Worm (Caenorhabditis elegans) whole organism, L1 larva: ENCODE data around the gene R160.5.
A peak's percentile ranks its signal among the peaks of the same experiment; 100 is the strongest.

Source experiments
- C34B4.2 ChIP-seq: sonication (generic microtip); optimal IDR thresholded peaks from 2 replicates; lab custom pipeline; 2017; ENCODE audit warnings: mild to moderate bottlenecking, missing genetic modification characterization, missing compliant biosample characterization
- F16B12.6 ChIP-seq: fragments of 150-350 bp; optimal IDR thresholded peaks from 2 replicates; lab custom pipeline; 2014; ENCODE audit warnings: missing biosample characterization, missing genetic modification characterization
- Y116A8C.19 ChIP-seq: sonication (generic microtip); optimal IDR thresholded peaks from 2 replicates; lab custom pipeline; 2016; ENCODE audit warnings: missing compliant biosample characterization, missing genetic modification characterization, borderline replicate concordance
- ama-1 ChIP-seq: fragments of 150-350 bp; optimal IDR thresholded peaks from 2 replicates; lab custom pipeline; 2014
- blmp-1 ChIP-seq: fragments of 150-350 bp; optimal IDR thresholded peaks from 2 replicates; lab custom pipeline; 2014; ENCODE audit warnings: missing biosample characterization, missing genetic modification characterization
- ceh-8 ChIP-seq: fragments of 200-800 bp; sonication (Bioruptor generic); optimal IDR thresholded peaks from 2 replicates; lab custom pipeline; 2018; ENCODE audit warnings: mild to moderate bottlenecking, missing genetic modification characterization, moderate library complexity, missing compliant biosample characterization
- ceh-82 ChIP-seq, 3 experiments: fragments of 150-350 bp in 1 of 3; sonication (generic microtip) in 2 of 3; optimal IDR thresholded peaks; 2 replicates each; lab custom pipeline; 2014 to 2017; ENCODE audit warnings: missing biosample characterization in 3 of 3, missing genetic modification characterization in 3 of 3
- ceh-88 ChIP-seq: fragments of 200-800 bp; sonication (Bioruptor generic); IDR thresholded peaks from 2 replicates; pipeline ENCODE4 v1.3.6; 2022; ENCODE audit warnings: missing genetic modification characterization, missing compliant biosample characterization
- ces-1 ChIP-seq: fragments of 150-350 bp; optimal IDR thresholded peaks from 2 replicates; lab custom pipeline; 2014; ENCODE audit warnings: missing biosample characterization, missing genetic modification reagents, missing genetic modification characterization
- dsc-1 ChIP-seq: sonication (generic microtip); optimal IDR thresholded peaks from 2 replicates; lab custom pipeline; 2016; ENCODE audit warnings: mild to moderate bottlenecking, missing genetic modification characterization, missing compliant biosample characterization
- efl-3 ChIP-seq: fragments of 200-800 bp; sonication (Bioruptor generic); optimal IDR thresholded peaks from 2 replicates; lab custom pipeline; 2018; ENCODE audit warnings: mild to moderate bottlenecking, missing genetic modification characterization, missing compliant biosample characterization
- egl-13 ChIP-seq: sonication (generic microtip); optimal IDR thresholded peaks from 2 replicates; lab custom pipeline; 2016; ENCODE audit warnings: missing genotype, missing genetic modification reagents, missing genetic modification characterization, missing compliant biosample characterization
- elt-2 ChIP-seq: sonication (generic microtip); optimal IDR thresholded peaks from 2 replicates; lab custom pipeline; 2016; ENCODE audit warnings: missing genetic modification characterization, mild to moderate bottlenecking, inconsistent platforms, missing compliant biosample characterization, missing genetic modification reagents
- elt-3 ChIP-seq, 6 experiments: fragments of 150-350 bp in 1 of 6; sonication (generic microtip); optimal IDR thresholded peaks; 2 replicates each; lab custom pipeline; 2017 to 2018; ENCODE audit warnings: missing biosample characterization in 6 of 6, missing genetic modification characterization in 6 of 6, inconsistent platforms in 1 of 6
- ets-5 ChIP-seq: fragments of 200-800 bp; sonication (Bioruptor generic); IDR thresholded peaks from 2 replicates; pipeline ENCODE4 v1.3.6; 2022; ENCODE audit warnings: missing genetic modification characterization, missing compliant biosample characterization
- fkh-10 ChIP-seq: sonication (generic microtip); optimal IDR thresholded peaks from 2 replicates; lab custom pipeline; 2017; ENCODE audit warnings: missing biosample characterization, missing genetic modification reagents, missing genetic modification characterization
- fkh-4 ChIP-seq: sonication (generic microtip); optimal IDR thresholded peaks from 2 replicates; lab custom pipeline; 2016; ENCODE audit warnings: missing compliant biosample characterization, missing genetic modification characterization, borderline replicate concordance
- grh-1 ChIP-seq: fragments of 200-800 bp; sonication (Bioruptor generic); IDR thresholded peaks from 2 replicates; pipeline ENCODE4 v1.3.6; 2022; ENCODE audit warnings: missing genetic modification reagents, missing genetic modification characterization, missing compliant biosample characterization
- hlh-17 ChIP-seq: fragments of 200-800 bp; sonication (Bioruptor generic); optimal IDR thresholded peaks from 2 replicates; lab custom pipeline; 2018; ENCODE audit warnings: missing genetic modification characterization, mild to moderate bottlenecking, missing compliant biosample characterization, moderate library complexity, borderline replicate concordance
- hlh-4 ChIP-seq: sonication (generic microtip); optimal IDR thresholded peaks from 2 replicates; lab custom pipeline; 2016; ENCODE audit warnings: mild to moderate bottlenecking, missing genetic modification characterization, missing compliant biosample characterization
- hpl-2 ChIP-seq: fragments of 150-350 bp; optimal IDR thresholded peaks from 2 replicates; lab custom pipeline; 2014; ENCODE audit warnings: missing biosample characterization, missing genetic modification reagents, missing genetic modification characterization
- irx-1 ChIP-seq: sonication (generic microtip); optimal IDR thresholded peaks from 2 replicates; lab custom pipeline; 2016; ENCODE audit warnings: missing genetic modification characterization, missing compliant biosample characterization
- isw-1 ChIP-seq: fragments of 200-800 bp; sonication (Bioruptor generic); IDR thresholded peaks from 2 replicates; pipeline ENCODE4 v1.3.6; 2022; ENCODE audit warnings: missing genetic modification characterization, missing compliant biosample characterization
- jun-1 ChIP-seq: fragments of 150-350 bp; optimal IDR thresholded peaks from 2 replicates; lab custom pipeline; 2014; ENCODE audit warnings: missing biosample characterization, missing genetic modification reagents, missing genetic modification characterization
- lin-13 ChIP-seq: fragments of 150-350 bp; optimal IDR thresholded peaks from 2 replicates; lab custom pipeline; 2014; ENCODE audit warnings: missing biosample characterization, missing genetic modification reagents, missing genetic modification characterization
- lin-14 ChIP-seq: fragments of 200-800 bp; sonication (Bioruptor generic); optimal IDR thresholded peaks from 2 replicates; lab custom pipeline; 2018; ENCODE audit warnings: mild to moderate bottlenecking, missing genetic modification characterization, moderate library complexity, missing compliant biosample characterization
- lin-35 ChIP-seq, 2 experiments: fragments of 150-350 bp; optimal IDR thresholded peaks; 2 replicates each; lab custom pipeline; 2014; ENCODE audit warnings: missing biosample characterization in 2 of 2, missing genetic modification characterization in 2 of 2, missing genetic modification reagents in 2 of 2
- lir-3 ChIP-seq: sonication (generic microtip); optimal IDR thresholded peaks from 2 replicates; lab custom pipeline; 2016; ENCODE audit warnings: mild to moderate bottlenecking, missing genetic modification characterization, moderate library complexity, missing compliant biosample characterization; ENCODE audit not compliant: poor library complexity
- mdl-1 ChIP-seq, 2 experiments: fragments of 150-350 bp; optimal IDR thresholded peaks; 2 replicates each; lab custom pipeline; 2014 to 2017; ENCODE audit warnings: missing biosample characterization in 2 of 2, missing genetic modification characterization in 2 of 2, inconsistent platforms in 1 of 2
- mep-1 ChIP-seq: fragments of 150-350 bp; optimal IDR thresholded peaks from 2 replicates; lab custom pipeline; 2014; ENCODE audit warnings: missing biosample characterization, missing genetic modification characterization
- nhr-12 ChIP-seq: sonication (generic microtip); optimal IDR thresholded peaks from 2 replicates; lab custom pipeline; 2017; ENCODE audit warnings: missing biosample characterization, missing genetic modification characterization
- nhr-19 ChIP-seq: fragments of 200-800 bp; sonication (Bioruptor generic); conservative IDR thresholded peaks from 2 replicates; pipeline ENCODE4 v1.3.6; 2022; ENCODE audit warnings: missing genetic modification characterization, missing compliant biosample characterization
- nhr-237 ChIP-seq: fragments of 150-350 bp; optimal IDR thresholded peaks from 2 replicates; lab custom pipeline; 2014; ENCODE audit warnings: missing biosample characterization, missing genetic modification characterization
- nhr-28 ChIP-seq: fragments of 150-350 bp; optimal IDR thresholded peaks from 2 replicates; lab custom pipeline; 2014; ENCODE audit warnings: missing biosample characterization, missing genetic modification characterization
- nhr-76 ChIP-seq: sonication (generic microtip); optimal IDR thresholded peaks from 2 replicates; lab custom pipeline; 2017; ENCODE audit warnings: missing biosample characterization, missing genetic modification characterization
- nhr-77 ChIP-seq: fragments of 150-350 bp; optimal IDR thresholded peaks from 2 replicates; lab custom pipeline; 2014; ENCODE audit warnings: missing biosample characterization, missing genetic modification characterization
- pag-3 ChIP-seq: sonication (generic microtip); optimal IDR thresholded peaks from 2 replicates; lab custom pipeline; 2017; ENCODE audit warnings: missing genetic modification characterization, mild to moderate bottlenecking, missing compliant biosample characterization, antibody characterized with exemption, borderline replicate concordance; ENCODE audit not compliant: insufficient read depth
- pqm-1 ChIP-seq: sonication (generic microtip); optimal IDR thresholded peaks from 3 replicates; lab custom pipeline; 2017; ENCODE audit warnings: missing biosample characterization, missing genetic modification characterization
- rnt-1 ChIP-seq: sonication (generic microtip); optimal IDR thresholded peaks from 2 replicates; lab custom pipeline; 2016; ENCODE audit warnings: mild to moderate bottlenecking, missing genetic modification characterization, moderate library complexity, missing compliant biosample characterization
- skn-1 ChIP-seq: fragments of 150-350 bp; optimal IDR thresholded peaks from 2 replicates; lab custom pipeline; 2014; ENCODE audit warnings: missing biosample characterization, missing genetic modification characterization
- snpc-4 ChIP-seq: fragments of 150-350 bp; optimal IDR thresholded peaks from 2 replicates; lab custom pipeline; 2014; ENCODE audit warnings: missing biosample characterization, missing genetic modification characterization
- snu-23 ChIP-seq: sonication (generic microtip); optimal IDR thresholded peaks from 2 replicates; lab custom pipeline; 2016; ENCODE audit warnings: missing genetic modification characterization, missing compliant biosample characterization
- swsn-7 ChIP-seq: sonication (generic microtip); optimal IDR thresholded peaks from 2 replicates; lab custom pipeline; 2016; ENCODE audit warnings: missing genetic modification characterization, missing compliant biosample characterization
- tlp-1 ChIP-seq: fragments of 150-350 bp; optimal IDR thresholded peaks from 2 replicates; lab custom pipeline; 2014; ENCODE audit warnings: missing biosample characterization, missing genetic modification characterization
- unc-130 ChIP-seq: fragments of 150-350 bp; optimal IDR thresholded peaks from 2 replicates; lab custom pipeline; 2017; ENCODE audit warnings: missing biosample characterization, missing genetic modification characterization, inconsistent platforms
- unc-30 ChIP-seq: sonication (generic microtip); optimal IDR thresholded peaks from 2 replicates; lab custom pipeline; 2017; ENCODE audit warnings: missing biosample characterization, missing genetic modification characterization
- unc-86 ChIP-seq: sonication (generic microtip); optimal IDR thresholded peaks from 2 replicates; lab custom pipeline; 2016; ENCODE audit warnings: missing genetic modification characterization, missing compliant biosample characterization
- vab-15 ChIP-seq: sonication (generic microtip); optimal IDR thresholded peaks from 2 replicates; lab custom pipeline; 2017; ENCODE audit warnings: missing genotype, mild to moderate bottlenecking, missing genetic modification characterization, missing compliant biosample characterization
- xbp-1 ChIP-seq: sonication (generic microtip); optimal IDR thresholded peaks from 2 replicates; lab custom pipeline; 2016; ENCODE audit warnings: missing genetic modification characterization, missing compliant biosample characterization
- zag-1 ChIP-seq: fragments of 150-350 bp; optimal IDR thresholded peaks from 2 replicates; lab custom pipeline; 2014; ENCODE audit warnings: missing biosample characterization, missing genetic modification characterization
- ztf-11 ChIP-seq, 2 experiments: sonication (generic microtip); optimal IDR thresholded peaks; 2 replicates each; lab custom pipeline; 2016 to 2017; ENCODE audit warnings: missing genetic modification characterization in 2 of 2, missing biosample characterization in 1 of 2, missing compliant biosample characterization in 1 of 2
- ztf-4 ChIP-seq: fragments of 150-350 bp; optimal IDR thresholded peaks from 2 replicates; lab custom pipeline; 2014; ENCODE audit warnings: missing biosample characterization, missing genetic modification characterization

The R160.5 gene

ce11 chrX:4388834-4389409, 18.3 kb upstream of the R160.5 start, which contains the start of gene dpy-23 (continued):
- TF ChIP-seq lir-3 (tag; lab: Kevin White, UChicago) (peak; percentile 84), Y116A8C.19 (no peak), skn-1 (peak; percentile 92), mep-1 (tag; lab: Kevin White, UChicago) (peak; percentile 91), ztf-4 (peak; percentile 94), pqm-1 (no peak), fkh-10 (peak; percentile 97), vab-15 (tag; lab: Kevin White, UChicago) (peak; percentile 67), lin-14 (GFP tag; lab: Kevin White, UChicago) (peak; percentile 99), grh-1 (GFP tag; lab: Robert Waterston, UW) (peak; percentile 89), ces-1 (GFP tag; lab: Kevin White, UChicago) (peak; percentile 66), mdl-1 (tag; optimal IDR thresholded peaks at IDR 0.05; lab: Kevin White, UChicago) (peak in 1 of 2 experiments; percentile 86), nhr-77 (tag; lab: Kevin White, UChicago) (peak; percentile 96), ceh-8 (peak; percentile 88), ceh-82 (tag; optimal IDR thresholded peaks at IDR 0.05; lab: Kevin White, UChicago) (peak; percentile 51 to 97 (median 93)), tlp-1 (tag; lab: Kevin White, UChicago) (no peak), rnt-1 (peak; percentile 91), elt-2 (peak; percentile 54), nhr-28 (tag; lab: Kevin White, UChicago) (no peak), elt-3 (tag; optimal IDR thresholded peaks at IDR 0.05; lab: Kevin White, UChicago) (peak in 4 of 6 experiments; percentile 6 to 72 (median 66)), dsc-1 (tag; lab: Kevin White, UChicago) (peak; percentile 91), ztf-11 (tag; optimal IDR thresholded peaks at IDR 0.05; lab: Kevin White, UChicago) (peak in 1 of 2 experiments; percentile 77), efl-3 (no peak), irx-1 (peak; percentile 66), F16B12.6 (tag; lab: Kevin White, UChicago) (peak; percentile 39), ets-5 (GFP tag; lab: Robert Waterston, UW) (no peak), pag-3 (tag; lab: Kevin White, UChicago) (no peak), lin-35 (GFP tag; optimal IDR thresholded peaks at IDR 0.05; lab: Kevin White, UChicago) (peak; percentile 84), fkh-4 (tag; lab: Kevin White, UChicago) (peak; percentile 46), swsn-7 (peak; percentile 96), isw-1 (GFP tag; lab: Robert Waterston, UW) (peak; percentile 83), egl-13 (tag; lab: Kevin White, UChicago) (peak; percentile 85), hlh-17 (no peak), unc-30 (no peak), lin-13 (GFP tag; lab: Kevin White, UChicago) (peak; percentile 94), zag-1 (tag; lab: Kevin White, UChicago) (peak; percentile 59), nhr-19 (GFP tag; lab: Robert Waterston, UW) (peak; percentile 92), unc-86 (tag; lab: Kevin White, UChicago) (peak; percentile 94), blmp-1 (tag; lab: Kevin White, UChicago) (peak; percentile 58), hpl-2 (GFP tag; lab: Kevin White, UChicago) (peak; percentile 66), nhr-237 (peak; percentile 92), snu-23 (GFP tag; lab: Kevin White, UChicago) (peak; percentile 96), xbp-1 (tag; lab: Kevin White, UChicago) (peak; percentile 94), ceh-88 (GFP tag; lab: Robert Waterston, UW) (peak; percentile 66; the same call in 1 of the 2 replicates), C34B4.2 (tag; lab: Kevin White, UChicago) (no peak), nhr-76 (tag; lab: Kevin White, UChicago) (peak; percentile 23), unc-130 (tag; lab: Kevin White, UChicago) (peak; percentile 79), jun-1 (tag; lab: Kevin White, UChicago) (peak; percentile 94), ama-1 (lab: Kevin White, UChicago) (no peak), snpc-4 (tag; lab: Kevin White, UChicago) (peak; percentile 40), nhr-12 (tag; lab: Kevin White, UChicago) (no peak), hlh-4 (tag; lab: Kevin White, UChicago) (no peak)
